Worm (Caenorhabditis elegans) whole organism, L1 larva: ENCODE data around the gene F42A10.5.

Experiments used
- dpl-1 ChIP-seq, 3 experiments: fragments of 150-350 bp in 2 of 3; sonication (generic microtip) in 1 of 3; optimal IDR thresholded peaks; 2 replicates each; lab custom pipeline; 2014 to 2017; ENCODE audit warnings: missing biosample characterization in 3 of 3, missing genetic modification characterization in 3 of 3, missing genetic modification reagents in 3 of 3
- fkh-10 ChIP-seq: sonication (generic microtip); optimal IDR thresholded peaks from 2 replicates; lab custom pipeline; 2017; ENCODE audit warnings: missing biosample characterization, missing genetic modification reagents, missing genetic modification characterization
- mep-1 ChIP-seq: fragments of 150-350 bp; optimal IDR thresholded peaks from 2 replicates; lab custom pipeline; 2014; ENCODE audit warnings: missing biosample characterization, missing genetic modification characterization
- nhr-11 ChIP-seq: fragments of 150-350 bp; optimal IDR thresholded peaks from 2 replicates; lab custom pipeline; 2014; ENCODE audit warnings: missing biosample characterization, missing genetic modification characterization
- nhr-237 ChIP-seq: fragments of 150-350 bp; optimal IDR thresholded peaks from 2 replicates; lab custom pipeline; 2014; ENCODE audit warnings: missing biosample characterization, missing genetic modification characterization
- nhr-47 ChIP-seq: sonication (generic microtip); optimal IDR thresholded peaks from 2 replicates; lab custom pipeline; 2016; ENCODE audit warnings: mild to moderate bottlenecking, missing genetic modification characterization, moderate library complexity, missing compliant biosample characterization
- snpc-4 ChIP-seq: fragments of 150-350 bp; optimal IDR thresholded peaks from 2 replicates; lab custom pipeline; 2014; ENCODE audit warnings: missing biosample characterization, missing genetic modification characterization
- sup-37 ChIP-seq: fragments of 200-800 bp; sonication (Bioruptor generic); optimal IDR thresholded peaks from 2 replicates; lab custom pipeline; 2018; ENCODE audit warnings: mild to moderate bottlenecking, missing genetic modification characterization, missing compliant biosample characterization
- unc-62 ChIP-seq: fragments of 150-350 bp; optimal IDR thresholded peaks from 2 replicates; lab custom pipeline; 2014; ENCODE audit warnings: missing biosample characterization, missing genetic modification reagents, missing genetic modification characterization

ce11 chrIII:6144390-6144962 is 28.8 kb downstream of the F42A10.5 start:
- no peak for TF ChIP-seq sup-37 (GFP tag; lab: Kevin White, UChicago)
- no peak for TF ChIP-seq nhr-47
- no peak for TF ChIP-seq dpl-1 (GFP tag; optimal IDR thresholded peaks at IDR 0.05; lab: Kevin White, UChicago)
- TF ChIP-seq unc-62 (GFP tag; lab: Kevin White, UChicago): no peak
- no peak for TF ChIP-seq fkh-10 (GFP tag; lab: Kevin White, UChicago)
- TF ChIP-seq mep-1 (tag; lab: Kevin White, UChicago): no peak
- no peak for TF ChIP-seq snpc-4
- no peak for TF ChIP-seq nhr-11 (tag; lab: Kevin White, UChicago)
- no peak for TF ChIP-seq nhr-237 (tag; lab: Kevin White, UChicago)
